Worm (Caenorhabditis elegans): ENCODE measurements around the gene C04B4.1.

The C04B4.1 gene

ce11 chrX:12321357-12321756 lies 40.8 kb downstream of the C04B4.1 start, which contains the start of gene F17A2.13:
Gene F17A2.13 (plus strand): TSS chrX:12321657.
- TF ChIP-seq sem-2 (GFP tag; optimal IDR thresholded peaks at IDR 0.05) (no peak), unc-120 (tag; optimal IDR thresholded peaks at IDR 0.05; ENCODE audit: poor library complexity, severe bottlenecking) (no peak), nhr-28 (tag; optimal IDR thresholded peaks at IDR 0.05) (no peak), mls-2 (tag; optimal IDR thresholded peaks at IDR 0.05) (no peak), nhr-76 (tag; optimal IDR thresholded peaks at IDR 0.05) (no peak), nhr-2 (tag; optimal IDR thresholded peaks at IDR 0.05) (no peak), cnd-1 (tag; optimal IDR thresholded peaks at IDR 0.05) (no peak), lsy-2 (tag; optimal IDR thresholded peaks at IDR 0.05) (no peak), zip-8 (tag; optimal IDR thresholded peaks at IDR 0.05) (no peak), hlh-1 (tag; optimal IDR thresholded peaks at IDR 0.05) (no peak), bed-3 (GFP tag; optimal IDR thresholded peaks at IDR 0.05) (no peak), ceh-39 (tag; optimal IDR thresholded peaks at IDR 0.05) (no peak), pha-4 (tag; optimal IDR thresholded peaks at IDR 0.05) (no peak), snpc-4 (tag; optimal IDR thresholded peaks at IDR 0.05) (no peak), M03D4.4 (tag; optimal IDR thresholded peaks at IDR 0.05) (no peak), mab-5 (tag; optimal IDR thresholded peaks at IDR 0.05) (no peak), flh-1 (GFP tag; optimal IDR thresholded peaks at IDR 0.05) (no peak), ceh-43 (GFP tag; optimal IDR thresholded peaks at IDR 0.05) (no peak)

- no peak for TF ChIP-seq cnd-1 (tag; optimal IDR thresholded peaks at IDR 0.05)
- TF ChIP-seq nhr-12 (tag; optimal IDR thresholded peaks at IDR 0.05): no peak
- TF ChIP-seq sptf-1 (tag; optimal IDR thresholded peaks at IDR 0.05): no peak
These were observed 42.9 kb downstream of the C04B4.1 start, which contains the start of gene srd-40 for ce11 chrX:12323439-12323838. Gene srd-40 (plus strand): TSS chrX:12323739.

ce11 chrX:12326424-12326823 lies 45.8 kb downstream of the C04B4.1 start, which contains the start of gene srd-41:
Gene srd-41 (plus strand): TSS chrX:12326724.
- no peak for TF ChIP-seq sem-2 (GFP tag; optimal IDR thresholded peaks at IDR 0.05)

- no peak for TF ChIP-seq nhr-76 (tag; optimal IDR thresholded peaks at IDR 0.05)
- TF ChIP-seq sem-2 (GFP tag; optimal IDR thresholded peaks at IDR 0.05): no peak
These were observed 48.1 kb downstream of the C04B4.1 start, which contains the start of gene srd-45 for ce11 chrX:12328676-12329075. Gene srd-45 (plus strand): TSS chrX:12328976.

DNA sequence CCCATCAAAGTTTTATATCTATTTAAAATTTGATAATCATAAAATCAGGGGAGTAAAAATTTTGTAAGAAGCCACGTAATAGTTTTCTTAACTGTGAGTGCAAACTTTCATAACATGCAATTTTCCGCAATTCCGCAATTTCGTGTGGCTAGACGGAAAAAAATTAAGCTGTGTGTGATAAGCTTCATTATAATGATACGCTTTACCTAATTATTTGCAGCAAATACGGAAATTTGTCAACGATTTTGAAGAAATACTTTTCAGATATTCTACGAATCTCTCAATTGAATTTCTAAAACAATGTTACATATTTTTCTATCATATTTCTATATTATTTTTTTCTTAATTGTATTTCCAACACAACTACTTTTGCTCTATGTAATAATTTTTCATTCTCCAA lies 51.2 kb downstream of the C04B4.1 start, which contains the start of gene srd-46:
TSS of gene srd-46 (plus strand) at position 301 of the 400 bp plus-strand sequence.
- TF ChIP-seq ceh-39 (tag; optimal IDR thresholded peaks at IDR 0.05) (no peak), nhr-12 (tag; optimal IDR thresholded peaks at IDR 0.05) (no peak), lin-13 (tag; optimal IDR thresholded peaks at IDR 0.05) (no peak), flh-1 (GFP tag; optimal IDR thresholded peaks at IDR 0.05) (no peak), elt-1 (tag; optimal IDR thresholded peaks at IDR 0.05; ENCODE audit: borderline replicate concordance, insufficient read depth) (no peak)

All from whole organism, mixed stage, embryonic.